Worm (Caenorhabditis elegans): ENCODE data around the gene C50H2.4.

- TF ChIP-seq unc-130 (GFP tag; optimal IDR thresholded peaks at IDR 0.05) (no peak), egl-18 (GFP tag; IDR thresholded peaks at IDR 0.05) (no peak), nfya-1 (tag; optimal IDR thresholded peaks at IDR 0.05; ENCODE audit: borderline replicate concordance, insufficient read depth) (no peak), aptf-2 (GFP tag; conservative IDR thresholded peaks at IDR 0.05) (no peak), nfya-2 (GFP tag; IDR thresholded peaks at IDR 0.05) (no peak), akir-1 (GFP tag; optimal IDR thresholded peaks at IDR 0.05) (no peak), madf-10 (tag; optimal IDR thresholded peaks at IDR 0.05) (no peak), B0035.1 (tag; optimal IDR thresholded peaks at IDR 0.05) (no peak), dpff-1 (tag; optimal IDR thresholded peaks at IDR 0.05) (no peak), zfh-2 (GFP tag; conservative IDR thresholded peaks at IDR 0.05) (no peak), unc-62 (GFP tag; optimal IDR thresholded peaks at IDR 0.05) (no peak)
These were observed 43.6 kb downstream of the C50H2.4 start, which contains the start of gene T07C12.10 for ce11 chrV:9960376-9960775.

Measured in whole organism, young adult.